Worm (Caenorhabditis elegans) whole organism, young adult: Measurements from ENCODE around the gene Y17D7B.4.

Experiments used
- B0261.1 ChIP-seq: sonication (generic microtip); optimal IDR thresholded peaks from 2 replicates; lab custom pipeline; 2016; ENCODE audit warnings: mild to moderate bottlenecking, missing genetic modification characterization, moderate library complexity, missing compliant biosample characterization
- C17E4.6 ChIP-seq: fragments of 200-800 bp; sonication (Bioruptor generic); IDR thresholded peaks from 2 replicates; pipeline ENCODE4 v1.3.6; 2022; ENCODE audit warnings: missing genetic modification reagents, missing genetic modification characterization, missing compliant biosample characterization
- F22D6.2 ChIP-seq: sonication (generic microtip); optimal IDR thresholded peaks from 2 replicates; lab custom pipeline; 2016; ENCODE audit warnings: mild to moderate bottlenecking, missing genetic modification characterization, missing compliant biosample characterization
- F23B12.7 ChIP-seq: sonication (generic microtip); optimal IDR thresholded peaks from 2 replicates; lab custom pipeline; 2017; ENCODE audit warnings: missing genetic modification characterization, mild to moderate bottlenecking, missing compliant biosample characterization, antibody characterized with exemption, moderate library complexity; ENCODE audit not compliant: insufficient read depth
- F55B11.4 ChIP-seq: sonication (generic microtip); optimal IDR thresholded peaks from 2 replicates; lab custom pipeline; 2016; ENCODE audit warnings: missing compliant biosample characterization, missing genetic modification characterization, borderline replicate concordance; ENCODE audit not compliant: insufficient read depth
- K12H6.12 ChIP-seq: fragments of 200-800 bp; sonication (Bioruptor generic); optimal IDR thresholded peaks from 2 replicates; lab custom pipeline; 2018; ENCODE audit warnings: mild to moderate bottlenecking, missing genetic modification characterization, missing compliant biosample characterization
- ZK185.1 ChIP-seq: sonication (generic microtip); optimal IDR thresholded peaks from 2 replicates; lab custom pipeline; 2016; ENCODE audit warnings: mild to moderate bottlenecking, missing genetic modification characterization, missing compliant biosample characterization; ENCODE audit not compliant: poor library complexity, severe bottlenecking
- aptf-3 ChIP-seq: fragments of 200-800 bp; sonication (Bioruptor generic); IDR thresholded peaks from 2 replicates; pipeline ENCODE4 v1.3.6; 2022; ENCODE audit warnings: missing genetic modification characterization, missing compliant biosample characterization
- athp-1 ChIP-seq: sonication (generic microtip); optimal IDR thresholded peaks from 2 replicates; lab custom pipeline; 2017; ENCODE audit warnings: mild to moderate bottlenecking, missing genetic modification characterization, missing compliant biosample characterization
- attf-5 ChIP-seq: fragments of 200-800 bp; sonication (Bioruptor generic); optimal IDR thresholded peaks from 2 replicates; lab custom pipeline; 2018; ENCODE audit warnings: mild to moderate bottlenecking, missing genetic modification characterization, missing compliant biosample characterization
- cebp-1 ChIP-seq, 2 experiments: fragments of 200-800 bp in 1 of 2; sonication (Bioruptor generic) in 1 of 2; sonication (generic microtip) in 1 of 2; IDR thresholded peaks in 1 of 2; optimal IDR thresholded peaks in 1 of 2; 2 replicates each; pipeline versions ENCODE4 v1.3.6 to Lab custom; 2017 to 2022; ENCODE audit warnings: missing compliant biosample characterization in 2 of 2, missing genetic modification characterization in 2 of 2, mild to moderate bottlenecking in 1 of 2, missing genetic modification reagents in 1 of 2, moderate library complexity in 1 of 2
- chd-7 ChIP-seq: sonication (generic microtip); optimal IDR thresholded peaks from 2 replicates; lab custom pipeline; 2016; ENCODE audit warnings: mild to moderate bottlenecking, missing genetic modification characterization, moderate library complexity, missing compliant biosample characterization
- ekl-4 ChIP-seq: fragments of 200-800 bp; sonication (Bioruptor generic); IDR thresholded peaks from 2 replicates; pipeline ENCODE4 v1.3.6; 2022; ENCODE audit warnings: missing genetic modification reagents, missing genetic modification characterization, missing compliant biosample characterization
- ets-4 ChIP-seq: fragments of 200-800 bp; sonication (Bioruptor generic); optimal IDR thresholded peaks from 2 replicates; lab custom pipeline; 2018; ENCODE audit warnings: mild to moderate bottlenecking, missing genetic modification characterization, missing compliant biosample characterization
- hsf-1 ChIP-seq: fragments of 200-800 bp; sonication (Bioruptor generic); IDR thresholded peaks from 2 replicates; pipeline ENCODE4 v1.3.6; 2022; ENCODE audit warnings: missing genetic modification reagents, missing genetic modification characterization, missing compliant biosample characterization
- let-607 ChIP-seq, 2 experiments: fragments of 200-800 bp in 1 of 2; sonication (Bioruptor generic) in 1 of 2; sonication (generic microtip) in 1 of 2; optimal IDR thresholded peaks; 2 replicates each; lab custom pipeline; 2016 to 2018; ENCODE audit warnings: mild to moderate bottlenecking in 2 of 2, missing compliant biosample characterization in 2 of 2, missing genetic modification characterization in 2 of 2, moderate library complexity in 2 of 2, missing genotype in 1 of 2
- lin-26 ChIP-seq: fragments of 200-800 bp; sonication (Bioruptor generic); IDR thresholded peaks from 2 replicates; pipeline ENCODE4 v1.3.6; 2022; ENCODE audit warnings: missing genetic modification reagents, missing genetic modification characterization, missing compliant biosample characterization
- mel-28 ChIP-seq: sonication (generic microtip); optimal IDR thresholded peaks from 2 replicates; lab custom pipeline; 2016; ENCODE audit warnings: borderline replicate concordance, mild to moderate bottlenecking, missing genetic modification characterization, missing compliant biosample characterization
- nfya-1 ChIP-seq: sonication (generic microtip); optimal IDR thresholded peaks from 2 replicates; lab custom pipeline; 2017; ENCODE audit warnings: antibody characterized with exemption, missing compliant biosample characterization, missing genetic modification characterization, borderline replicate concordance; ENCODE audit not compliant: insufficient read depth
- nfyb-1 ChIP-seq: fragments of 200-800 bp; sonication (Bioruptor generic); IDR thresholded peaks from 2 replicates; pipeline ENCODE4 v1.3.6; 2022; ENCODE audit warnings: missing genetic modification reagents, missing genetic modification characterization, missing compliant biosample characterization
- nhr-80 ChIP-seq: sonication (generic microtip); optimal IDR thresholded peaks from 2 replicates; lab custom pipeline; 2016; ENCODE audit warnings: missing genetic modification characterization, missing compliant biosample characterization
- sptf-2 ChIP-seq: fragments of 200-800 bp; sonication (Bioruptor generic); optimal IDR thresholded peaks from 2 replicates; lab custom pipeline; 2018; ENCODE audit warnings: mild to moderate bottlenecking, missing genetic modification characterization, missing compliant biosample characterization
- xnd-1 ChIP-seq: sonication (generic microtip); optimal IDR thresholded peaks from 2 replicates; lab custom pipeline; 2016; ENCODE audit warnings: missing genotype, missing genetic modification reagents, missing genetic modification characterization, missing compliant biosample characterization
- ztf-22 ChIP-seq: fragments of 200-800 bp; sonication (Bioruptor generic); optimal IDR thresholded peaks from 2 replicates; lab custom pipeline; 2018; ENCODE audit warnings: mild to moderate bottlenecking, missing genetic modification characterization, moderate library complexity, missing compliant biosample characterization
- ztf-28 ChIP-seq: fragments of 200-800 bp; sonication (Bioruptor generic); IDR thresholded peaks from 2 replicates; pipeline ENCODE4 v1.3.6; 2022; ENCODE audit warnings: missing genetic modification reagents, missing genetic modification characterization, missing compliant biosample characterization
- ztf-3 ChIP-seq: fragments of 200-800 bp; sonication (Bioruptor generic); optimal IDR thresholded peaks from 2 replicates; lab custom pipeline; 2018; ENCODE audit warnings: mild to moderate bottlenecking, missing genetic modification characterization, missing compliant biosample characterization

Y17D7B.4 gene

ce11 chrV:18803260-18803659, 26.8 kb upstream of the Y17D7B.4 start, which contains the start of gene C54E10.10 (continued):
- TF ChIP-seq B0261.1 (no peak), mel-28 (tag; lab: Kevin White, UChicago) (no peak), lin-26 (GFP tag; lab: Robert Waterston, UW) (no peak)

ce11 chrV:18802077-18802476, 25.6 kb upstream of the Y17D7B.4 start, which contains the start of gene C54E10.11:
Gene C54E10.11 (minus strand): TSS chrV:18802177.
- TF ChIP-seq sptf-2 (GFP tag; lab: Kevin White, UChicago) (no peak), ets-4 (no peak)

ce11 chrV:18800811-18801210, 24.3 kb upstream of the Y17D7B.4 start, which contains the start of gene nhr-170:
Gene nhr-170 (minus strand): TSS chrV:18800826.
- peak; percentile 17 for TF ChIP-seq nhr-80 (tag; lab: Kevin White, UChicago)
- TF ChIP-seq lin-26 (GFP tag; lab: Robert Waterston, UW), result no peak
- TF ChIP-seq let-607 (tag; optimal IDR thresholded peaks at IDR 0.05; lab: Kevin White, UChicago), result no peak
- no peak for TF ChIP-seq nfya-1 (tag; lab: Kevin White, UChicago)

ce11 chrV:18790658-18791057, 14.2 kb upstream of the Y17D7B.4 start, which contains the start of gene nhr-231:
Gene nhr-231 (plus strand): TSS chrV:18790958.
- TF ChIP-seq athp-1 (tag; lab: Kevin White, UChicago), result no peak
- no peak for TF ChIP-seq hsf-1 (GFP tag; lab: Robert Waterston, UW)
- TF ChIP-seq cebp-1 (GFP tag; IDR thresholded peaks at IDR 0.05; lab: Robert Waterston, UW), result no peak
- TF ChIP-seq cebp-1 (tag; optimal IDR thresholded peaks at IDR 0.05; lab: Kevin White, UChicago), result peak; percentile 14
- TF ChIP-seq C17E4.6 (GFP tag; lab: Robert Waterston, UW), result no peak
- TF ChIP-seq ZK185.1 (tag; lab: Kevin White, UChicago), result no peak

- no peak for TF ChIP-seq chd-7
- TF ChIP-seq nfyb-1, result no peak
- TF ChIP-seq F22D6.2 (tag; lab: Kevin White, UChicago), result no peak
- no peak for TF ChIP-seq ztf-28 (GFP tag; lab: Robert Waterston, UW)
- TF ChIP-seq cebp-1 (GFP tag; IDR thresholded peaks at IDR 0.05; lab: Robert Waterston, UW), result peak; percentile 64; the same call in 1 of the 2 replicates
- peak; percentile 96 for TF ChIP-seq cebp-1 (tag; optimal IDR thresholded peaks at IDR 0.05; lab: Kevin White, UChicago)
Measured at ce11 chrV:18787417-18787918, 11.0 kb upstream of the Y17D7B.4 start, which contains the start of gene Y17D7B.2. Gene Y17D7B.2 (plus strand): TSS chrV:18787739.

DNA sequence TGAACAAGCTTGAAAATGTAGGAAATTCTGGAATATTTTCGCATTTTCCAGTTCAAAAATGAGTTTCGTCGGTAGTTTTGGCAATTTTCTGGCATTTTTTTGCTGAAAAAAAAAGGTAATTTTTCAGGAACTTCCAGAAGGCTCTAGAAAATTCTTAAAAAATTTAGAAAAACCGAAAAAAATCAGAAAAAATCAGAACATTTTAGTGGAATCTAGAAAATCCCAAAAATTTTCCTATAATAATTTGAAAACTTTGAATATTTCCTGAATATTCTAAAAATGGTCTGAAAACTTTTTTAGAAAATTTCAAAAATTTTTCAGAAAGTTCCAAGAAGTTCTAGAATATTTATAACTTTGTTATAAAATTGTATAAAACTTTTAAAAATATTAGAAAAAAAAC, 10.2 kb upstream of the Y17D7B.4 start, which contains the start of gene Y17D7B.3:
Gene Y17D7B.3 (minus strand): TSS at position 101 of the 400 bp plus-strand sequence.
- no peak for TF ChIP-seq aptf-3 (GFP tag; lab: Robert Waterston, UW)
- no peak for TF ChIP-seq attf-5
- TF ChIP-seq ztf-3 (GFP tag; lab: Kevin White, UChicago), result no peak
- no peak for TF ChIP-seq ztf-22 (GFP tag; lab: Kevin White, UChicago)
- TF ChIP-seq xnd-1 (tag; lab: Kevin White, UChicago), result no peak
- no peak for TF ChIP-seq F55B11.4 (tag; lab: Kevin White, UChicago)
- no peak for TF ChIP-seq ekl-4 (GFP tag; lab: Robert Waterston, UW)
- TF ChIP-seq F23B12.7 (tag; lab: Kevin White, UChicago), result no peak
- TF ChIP-seq K12H6.12, result no peak
